Worm (Caenorhabditis elegans) whole organism, L2 larva: Measurements from ENCODE around the gene F26A1.8.

ENCODE experiments used
- R02D3.7 ChIP-seq: fragments of 150-350 bp; optimal IDR thresholded peaks from 2 replicates; lab custom pipeline; 2014; ENCODE audit warnings: missing biosample characterization, missing genetic modification characterization
- aly-2 ChIP-seq: fragments of 150-350 bp; optimal IDR thresholded peaks from 2 replicates; lab custom pipeline; 2014; ENCODE audit warnings: missing biosample characterization, missing genetic modification characterization
- ama-1 ChIP-seq: fragments of 150-350 bp; optimal IDR thresholded peaks from 2 replicates; lab custom pipeline; 2018; ENCODE audit warnings: inconsistent platforms
- blmp-1 ChIP-seq: sonication (generic microtip); optimal IDR thresholded peaks from 2 replicates; lab custom pipeline; 2017; ENCODE audit warnings: missing genetic modification characterization, mild to moderate bottlenecking, missing compliant biosample characterization, antibody characterized with exemption, moderate library complexity; ENCODE audit not compliant: insufficient read depth
- mdl-1 ChIP-seq, 2 experiments: fragments of 150-350 bp in 1 of 2; sonication (generic microtip) in 1 of 2; optimal IDR thresholded peaks; 2 replicates each; lab custom pipeline; 2017; ENCODE audit warnings: missing biosample characterization in 2 of 2, missing genetic modification characterization in 2 of 2
- nhr-11 ChIP-seq: fragments of 150-350 bp; optimal IDR thresholded peaks from 2 replicates; lab custom pipeline; 2014; ENCODE audit warnings: missing biosample characterization, missing genetic modification characterization
- nhr-129 ChIP-seq: fragments of 150-350 bp; optimal IDR thresholded peaks from 2 replicates; lab custom pipeline; 2014; ENCODE audit warnings: missing biosample characterization, missing genetic modification characterization
- nhr-23 ChIP-seq: fragments of 150-350 bp; optimal IDR thresholded peaks from 2 replicates; lab custom pipeline; 2014; ENCODE audit warnings: missing biosample characterization, missing genetic modification reagents, missing genetic modification characterization
- nhr-237 ChIP-seq: fragments of 150-350 bp; optimal IDR thresholded peaks from 2 replicates; lab custom pipeline; 2014; ENCODE audit warnings: missing biosample characterization, missing genetic modification characterization
- sem-4 ChIP-seq: fragments of 150-350 bp; optimal IDR thresholded peaks from 2 replicates; lab custom pipeline; 2014; ENCODE audit warnings: missing biosample characterization, missing genetic modification reagents, missing genetic modification characterization
- sma-9 ChIP-seq, 2 experiments: fragments of 150-350 bp in 1 of 2; sonication (generic microtip) in 1 of 2; optimal IDR thresholded peaks; 2 replicates each; lab custom pipeline; 2014 to 2016; ENCODE audit warnings: missing genetic modification characterization in 2 of 2, mild to moderate bottlenecking in 1 of 2, missing biosample characterization in 1 of 2, missing compliant biosample characterization in 1 of 2, missing genetic modification reagents in 1 of 2, moderate library complexity in 1 of 2
- snpc-4 ChIP-seq: fragments of 150-350 bp; optimal IDR thresholded peaks from 2 replicates; lab custom pipeline; 2014; ENCODE audit warnings: missing biosample characterization, missing genetic modification characterization
- unc-62 ChIP-seq: fragments of 150-350 bp; optimal IDR thresholded peaks from 2 replicates; lab custom pipeline; 2014; ENCODE audit warnings: missing biosample characterization, missing genetic modification reagents, missing genetic modification characterization

DNA sequence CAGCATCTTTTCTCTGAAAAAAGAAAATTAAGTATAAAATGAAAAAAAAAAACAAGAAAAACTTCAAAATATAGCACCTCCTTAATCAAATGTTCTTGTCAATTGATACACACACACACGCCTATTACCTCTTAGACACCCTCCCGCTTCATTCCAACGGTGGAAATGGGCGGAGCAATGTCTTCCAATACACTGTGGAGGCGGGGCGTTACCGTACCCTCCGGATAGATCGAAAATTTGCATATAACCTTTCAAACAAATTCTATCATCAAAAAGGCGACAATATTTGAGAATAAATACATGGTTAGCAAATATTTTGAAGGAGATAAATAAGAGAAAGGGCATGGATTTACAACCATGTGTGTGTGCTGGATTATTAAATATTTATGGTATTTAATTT is 14.0 kb downstream of the F26A1.8 start:
- TF ChIP-seq blmp-1 (tag; lab: Kevin White, UChicago) (no peak), nhr-237 (tag; lab: Kevin White, UChicago) (no peak), snpc-4 (tag; lab: Kevin White, UChicago) (no peak), sma-9 (GFP tag; optimal IDR thresholded peaks at IDR 0.05; lab: Kevin White, UChicago) (no peak), sma-9 (tag; optimal IDR thresholded peaks at IDR 0.05; lab: Kevin White, UChicago) (no peak), unc-62 (GFP tag; lab: Kevin White, UChicago) (no peak), aly-2 (tag; lab: Kevin White, UChicago) (no peak), R02D3.7 (tag; lab: Kevin White, UChicago) (no peak), nhr-11 (tag; lab: Kevin White, UChicago) (no peak), nhr-129 (tag; lab: Kevin White, UChicago) (no peak), nhr-23 (tag; lab: Kevin White, UChicago) (no peak), mdl-1 (tag; optimal IDR thresholded peaks at IDR 0.05; lab: Kevin White, UChicago) (no peak), sem-4 (tag; lab: Kevin White, UChicago) (no peak), ama-1 (lab: Kevin White, UChicago) (no peak)
